Worm (Caenorhabditis elegans): ENCODE measurements around the gene T22D1.1.

- TF ChIP-seq flt-1 (GFP tag; IDR thresholded peaks at IDR 0.05) (no peak), tab-1 (GFP tag; IDR thresholded peaks at IDR 0.05) (no peak), T22C8.4 (GFP tag; IDR thresholded peaks at IDR 0.05) (no peak)
Observed at ce11 chrIV:6970271-6970670, 47.1 kb downstream of the T22D1.1 start, which contains the start of gene ZK381.8.

Measured in whole organism, midembryonic.